Fruit fly (Drosophila melanogaster) whole organism, prepupa: ENCODE data around the gene CG11811.

Experiments
- CG31627 ChIP-seq: fragments of 200-800 bp; sonication (Bioruptor generic); optimal IDR thresholded peaks from 3 replicates; lab custom pipeline; 2016; ENCODE audit warnings: missing biosample characterization, missing genetic modification characterization
- CG34406 ChIP-seq: fragments of 200-800 bp; sonication (Bioruptor generic); optimal IDR thresholded peaks from 3 replicates; lab custom pipeline; 2016; ENCODE audit warnings: missing biosample characterization, missing genetic modification characterization
- CG6854 ChIP-seq: fragments of 200-800 bp; sonication (Bioruptor generic); optimal IDR thresholded peaks from 2 replicates; lab custom pipeline; 2017; ENCODE audit warnings: missing biosample characterization, mild to moderate bottlenecking, missing genetic modification characterization
- CG8632 ChIP-seq: fragments of 200-800 bp; sonication (Bioruptor generic); optimal IDR thresholded peaks from 3 replicates; lab custom pipeline; 2016; ENCODE audit warnings: missing biosample characterization, missing genetic modification characterization
- Hr39 ChIP-seq: fragments of 200-800 bp; sonication (Bioruptor generic); optimal IDR thresholded peaks from 2 replicates; lab custom pipeline; 2016; ENCODE audit warnings: missing biosample characterization, missing genetic modification characterization
- Met ChIP-seq: fragments of 200-800 bp; sonication (Bioruptor generic); optimal IDR thresholded peaks from 3 replicates; lab custom pipeline; 2016; ENCODE audit warnings: missing biosample characterization, missing genetic modification characterization
- Smox ChIP-seq: fragments of 200-800 bp; sonication (Bioruptor generic); optimal IDR thresholded peaks from 3 replicates; lab custom pipeline; 2016; ENCODE audit warnings: missing biosample characterization, missing genetic modification characterization
- cyc ChIP-seq: fragments of 200-800 bp; sonication (Bioruptor generic); optimal IDR thresholded peaks from 3 replicates; lab custom pipeline; 2016; ENCODE audit warnings: missing biosample characterization, missing genetic modification characterization
- esn ChIP-seq: fragments of 200-800 bp; sonication (Bioruptor generic); optimal IDR thresholded peaks from 2 replicates; lab custom pipeline; 2016; ENCODE audit warnings: missing biosample characterization, mild to moderate bottlenecking, missing genetic modification characterization, moderate library complexity

- TF ChIP-seq Hr39, result no peak
- TF ChIP-seq CG6854 (GFP tag; lab: Kevin White, UChicago), result no peak
- TF ChIP-seq CG34406 (GFP tag; lab: Kevin White, UChicago), result no peak
- TF ChIP-seq Met (GFP tag; lab: Kevin White, UChicago), result no peak
- TF ChIP-seq CG8632 (GFP tag; lab: Kevin White, UChicago), result no peak
- TF ChIP-seq cyc, result no peak
- TF ChIP-seq CG31627 (GFP tag; lab: Kevin White, UChicago), result no peak
- TF ChIP-seq esn, result no peak
- no peak for TF ChIP-seq Smox (GFP tag; lab: Kevin White, UChicago)
Measured at dm6 chr3L:10677816-10678215, 13.0 kb upstream of the CG11811 start.
